Fruit fly (Drosophila melanogaster) whole organism: ENCODE data around the gene FBXO11.

Experiments
- CG8478 ChIP-seq: fragments of >200 bp; optimal IDR thresholded peaks from 2 replicates; lab custom pipeline; 2018; ENCODE audit warnings: inconsistent platforms
- Dll ChIP-seq: fragments of >200 bp; optimal IDR thresholded peaks from 2 replicates; lab custom pipeline; 2017
- EcR ChIP-seq, 2 experiments: fragments of >200 bp; optimal IDR thresholded peaks; 2 replicates each; lab custom pipeline; 2017; ENCODE audit warnings: missing biosample characterization in 2 of 2, missing genetic modification characterization in 2 of 2, missing genetic modification reagents in 2 of 2
- pan ChIP-seq: fragments of >200 bp; optimal IDR thresholded peaks from 2 replicates; lab custom pipeline; 2017
- psq ChIP-seq: fragments of >200 bp; optimal IDR thresholded peaks from 2 replicates; lab custom pipeline; 2017
- usp ChIP-seq: fragments of >200 bp; optimal IDR thresholded peaks from 2 replicates; lab custom pipeline; 2017; ENCODE audit warnings: missing biosample characterization, missing genetic modification characterization, mixed read lengths

dm6 chr3R:9768884-9769283 lies 40.3 kb downstream of the FBXO11 start, which contains the start of gene MED6:
- TF ChIP-seq Dll (lab: Kevin White, UChicago) (no peak), pan (lab: Kevin White, UChicago) (no peak), psq (lab: Kevin White, UChicago) (no peak), EcR (GFP tag; optimal IDR thresholded peaks at IDR 0.05; lab: Kevin White, UChicago) (no peak), usp (no peak), CG8478 (lab: Kevin White, UChicago) (no peak)
